Fruit fly (Drosophila melanogaster): Measurements from ENCODE around the gene CG32024.

dm6 chr3L:8851950-8852349, 44.5 kb downstream of the CG32024 start:
- no peak for TF ChIP-seq Myc (optimal IDR thresholded peaks at IDR 0.05)
- TF ChIP-seq Jra (GFP tag; optimal IDR thresholded peaks at IDR 0.05) = no peak
